Fruit fly (Drosophila melanogaster) whole organism, embryonic: ENCODE measurements around the gene MESR6.

ENCODE experiments used
- BtbVII ChIP-seq: fragments of 200-800 bp; sonication (Bioruptor generic); optimal IDR thresholded peaks from 3 replicates; lab custom pipeline; 2017; ENCODE audit warnings: missing biosample characterization, mild to moderate bottlenecking, missing genetic modification characterization
- Bteb2 ChIP-seq: fragments of 200-800 bp; sonication (Bioruptor generic); optimal IDR thresholded peaks from 2 replicates; lab custom pipeline; 2016; ENCODE audit warnings: missing biosample characterization, missing genetic modification characterization
- CG10267 ChIP-seq: fragments of 200-800 bp; sonication (Bioruptor generic); optimal IDR thresholded peaks from 2 replicates; lab custom pipeline; 2018; ENCODE audit warnings: missing biosample characterization, mild to moderate bottlenecking, missing genetic modification characterization, moderate library complexity
- CG10274 ChIP-seq: fragments of 200-800 bp; sonication (Bioruptor generic); optimal IDR thresholded peaks from 3 replicates; lab custom pipeline; 2017; ENCODE audit warnings: missing biosample characterization, mild to moderate bottlenecking, missing genetic modification characterization
- CG10321 ChIP-seq: fragments of 200-800 bp; sonication (Bioruptor generic); IDR thresholded peaks from 2 replicates; pipeline ENCODE4 v1.3.6; 2022; ENCODE audit warnings: missing biosample characterization, missing genetic modification characterization
- CG12071 ChIP-seq: fragments of 200-800 bp; sonication (Bioruptor generic); optimal IDR thresholded peaks from 3 replicates; lab custom pipeline; 2018; ENCODE audit warnings: missing biosample characterization, mild to moderate bottlenecking, missing genetic modification characterization
- CG12219 ChIP-seq: fragments of 200-800 bp; sonication (Bioruptor generic); optimal IDR thresholded peaks from 3 replicates; lab custom pipeline; 2018; ENCODE audit warnings: missing biosample characterization, mild to moderate bottlenecking, missing genetic modification characterization
- CG12236 ChIP-seq: fragments of 200-800 bp; sonication (Bioruptor generic); optimal IDR thresholded peaks from 2 replicates; lab custom pipeline; 2016; ENCODE audit warnings: missing biosample characterization, missing genetic modification characterization
- CG14710 ChIP-seq: fragments of 200-800 bp; sonication (Bioruptor generic); optimal IDR thresholded peaks from 3 replicates; lab custom pipeline; 2019; ENCODE audit warnings: missing biosample characterization, mild to moderate bottlenecking, missing genetic modification characterization, moderate library complexity
- CG15479 ChIP-seq: fragments of 200-800 bp; sonication (Bioruptor generic); optimal IDR thresholded peaks from 3 replicates; lab custom pipeline; 2019; ENCODE audit warnings: missing biosample characterization, mild to moderate bottlenecking, missing genetic modification characterization, moderate library complexity
- CG17802 ChIP-seq: fragments of 200-800 bp; sonication (Bioruptor generic); optimal IDR thresholded peaks from 2 replicates; lab custom pipeline; 2018; ENCODE audit warnings: missing biosample characterization, mild to moderate bottlenecking, missing genetic modification characterization, moderate library complexity
- CG1832 ChIP-seq: fragments of 200-800 bp; sonication (Bioruptor generic); optimal IDR thresholded peaks from 2 replicates; lab custom pipeline; 2017; ENCODE audit warnings: missing biosample characterization, mild to moderate bottlenecking, missing genetic modification characterization, inconsistent platforms
- CG3163 ChIP-seq: fragments of 200-800 bp; sonication (Bioruptor generic); optimal IDR thresholded peaks from 3 replicates; lab custom pipeline; 2016; ENCODE audit warnings: missing biosample characterization, missing genetic modification characterization
- CG7839 ChIP-seq: fragments of 200-800 bp; sonication (Bioruptor generic); optimal IDR thresholded peaks from 3 replicates; lab custom pipeline; 2018; ENCODE audit warnings: missing biosample characterization, mild to moderate bottlenecking, missing genetic modification characterization, moderate library complexity
- CG8089 ChIP-seq: fragments of 200-800 bp; sonication (Bioruptor generic); optimal IDR thresholded peaks from 3 replicates; lab custom pipeline; 2016; ENCODE audit warnings: missing biosample characterization, missing genetic modification characterization
- CG9817 ChIP-seq: fragments of 200-800 bp; sonication (Bioruptor generic); optimal IDR thresholded peaks from 2 replicates; lab custom pipeline; 2018; ENCODE audit warnings: missing biosample characterization, mild to moderate bottlenecking, missing genetic modification characterization, moderate library complexity
- CG9876 ChIP-seq: fragments of 200-800 bp; sonication (Bioruptor generic); optimal IDR thresholded peaks from 2 replicates; lab custom pipeline; 2016; ENCODE audit warnings: missing biosample characterization, missing genetic modification characterization
- CTCF ChIP-seq: fragments of 200-800 bp; sonication (Bioruptor generic); optimal IDR thresholded peaks from 2 replicates; lab custom pipeline; 2017; ENCODE audit warnings: missing biosample characterization, mild to moderate bottlenecking, missing genetic modification characterization, moderate library complexity
- CrebB ChIP-seq: fragments of 200-800 bp; sonication (Bioruptor generic); optimal IDR thresholded peaks from 3 replicates; lab custom pipeline; 2018; ENCODE audit warnings: missing biosample characterization, mild to moderate bottlenecking, missing genetic modification characterization
- Dbx ChIP-seq: fragments of 200-800 bp; sonication (Bioruptor generic); IDR thresholded peaks from 3 replicates; pipeline ENCODE4 v1.3.6; 2022; ENCODE audit warnings: missing biosample characterization, missing genetic modification characterization
- Dp ChIP-seq: fragments of 200-800 bp; sonication (Bioruptor generic); optimal IDR thresholded peaks from 2 replicates; lab custom pipeline; 2018; ENCODE audit warnings: missing biosample characterization, mild to moderate bottlenecking, missing genetic modification characterization, moderate library complexity
- GATAe ChIP-seq: fragments of 200-800 bp; sonication (Bioruptor generic); conservative IDR thresholded peaks from 2 replicates; pipeline ENCODE4 v1.3.6; 2022; ENCODE audit warnings: missing biosample characterization, missing genetic modification characterization
- HLH4C ChIP-seq: fragments of 200-800 bp; sonication (Bioruptor generic); IDR thresholded peaks from 3 replicates; pipeline ENCODE4 v1.3.6; 2022; ENCODE audit warnings: missing biosample characterization, missing genetic modification characterization; ENCODE audit not compliant: partially characterized antibody
- Hr78 ChIP-seq, 2 experiments: fragments of 200-800 bp in 1 of 2; fragments of >200 bp in 1 of 2; sonication (Bioruptor generic) in 1 of 2; optimal IDR thresholded peaks; 2 replicates each; lab custom pipeline; 2017 to 2019; ENCODE audit warnings: missing biosample characterization in 2 of 2, missing genetic modification characterization in 2 of 2, mild to moderate bottlenecking in 1 of 2, moderate library complexity in 1 of 2
- Jarid2 ChIP-seq: fragments of 200-800 bp; sonication (Bioruptor generic); optimal IDR thresholded peaks from 3 replicates; lab custom pipeline; 2017; ENCODE audit warnings: mild to moderate bottlenecking, missing biosample characterization, missing genetic modification reagents, missing genetic modification characterization
- MTF-1 ChIP-seq: fragments of 200-800 bp; sonication (Bioruptor generic); optimal IDR thresholded peaks from 2 replicates; lab custom pipeline; 2018; ENCODE audit warnings: missing biosample characterization, mild to moderate bottlenecking, missing genetic modification characterization, borderline replicate concordance
- Myb ChIP-seq: fragments of 200-800 bp; sonication (Bioruptor generic); optimal IDR thresholded peaks from 2 replicates; lab custom pipeline; 2016; ENCODE audit warnings: missing biosample characterization, missing genetic modification characterization
- Oaz ChIP-seq: fragments of 200-800 bp; sonication (Bioruptor generic); IDR thresholded peaks from 2 replicates; pipeline ENCODE4 v1.3.6; 2022; ENCODE audit warnings: missing biosample characterization, missing genetic modification characterization
- Optix ChIP-seq: fragments of 200-800 bp; sonication (Bioruptor generic); IDR thresholded peaks from 3 replicates; pipeline ENCODE4 v1.3.6; 2022; ENCODE audit warnings: missing biosample characterization, missing genetic modification characterization
- TFAM ChIP-seq: fragments of 200-800 bp; sonication (Bioruptor generic); optimal IDR thresholded peaks from 2 replicates; lab custom pipeline; 2017; ENCODE audit warnings: missing biosample characterization, missing genetic modification characterization, inconsistent platforms
- Usf ChIP-seq: fragments of 200-800 bp; sonication (Bioruptor generic); optimal IDR thresholded peaks from 2 replicates; lab custom pipeline; 2017; ENCODE audit warnings: missing genotype, missing biosample characterization, missing genetic modification characterization
- abd-A ChIP-seq: fragments of 200-800 bp; sonication (Bioruptor generic); optimal IDR thresholded peaks from 3 replicates; lab custom pipeline; 2019; ENCODE audit warnings: missing biosample characterization, mild to moderate bottlenecking, missing genetic modification characterization, moderate library complexity
- cad ChIP-seq: fragments of >200 bp; optimal IDR thresholded peaks from 2 replicates; lab custom pipeline; 2017; ENCODE audit warnings: missing biosample characterization, missing genetic modification characterization
- dati ChIP-seq: fragments of 200-800 bp; sonication (Bioruptor generic); IDR thresholded peaks from 2 replicates; pipeline ENCODE4 v1.3.6; 2022; ENCODE audit warnings: missing biosample characterization, missing genetic modification characterization
- gt ChIP-seq: fragments of 200-800 bp; sonication (Bioruptor generic); IDR thresholded peaks from 2 replicates; pipeline ENCODE4 v1.3.6; 2022; ENCODE audit warnings: missing biosample characterization, missing genetic modification characterization
- her ChIP-seq: fragments of 200-800 bp; sonication (Bioruptor generic); optimal IDR thresholded peaks from 2 replicates; lab custom pipeline; 2016; ENCODE audit warnings: missing biosample characterization, missing genetic modification characterization
- hth ChIP-seq: fragments of >200 bp; optimal IDR thresholded peaks from 2 replicates; lab custom pipeline; 2017; ENCODE audit warnings: inconsistent platforms
- jing ChIP-seq: fragments of 200-800 bp; sonication (Bioruptor generic); optimal IDR thresholded peaks from 2 replicates; lab custom pipeline; 2018; ENCODE audit warnings: missing biosample characterization, mild to moderate bottlenecking, missing genetic modification characterization
- ken ChIP-seq: fragments of 200-800 bp; sonication (Bioruptor generic); IDR thresholded peaks from 3 replicates; pipeline ENCODE4 v1.3.6; 2022; ENCODE audit warnings: missing biosample characterization, missing genetic modification characterization
- mam ChIP-seq: fragments of 200-800 bp; sonication (Bioruptor generic); optimal IDR thresholded peaks from 3 replicates; lab custom pipeline; 2016; ENCODE audit warnings: missing biosample characterization, missing genetic modification characterization
- mirr ChIP-seq: fragments of 200-800 bp; sonication (Bioruptor generic); optimal IDR thresholded peaks from 3 replicates; lab custom pipeline; 2018; ENCODE audit warnings: missing biosample characterization, mild to moderate bottlenecking, missing genetic modification characterization
- onecut ChIP-seq: fragments of 200-800 bp; sonication (Bioruptor generic); IDR thresholded peaks from 2 replicates; pipeline ENCODE4 v1.3.6; 2022; ENCODE audit warnings: missing biosample characterization, missing genetic modification characterization
- sens ChIP-seq: fragments of 200-800 bp; sonication (Bioruptor generic); peaks from one replicate; lab custom pipeline; 2016; ENCODE audit warnings: missing biosample characterization, missing genetic modification characterization
- shn ChIP-seq: fragments of 200-800 bp; sonication (Bioruptor generic); optimal IDR thresholded peaks from 3 replicates; lab custom pipeline; 2016; ENCODE audit warnings: missing biosample characterization, missing genetic modification characterization
- sim ChIP-seq: fragments of 200-800 bp; sonication (Bioruptor generic); IDR thresholded peaks from 2 replicates; pipeline ENCODE4 v1.3.6; 2022; ENCODE audit warnings: missing biosample characterization, missing genetic modification characterization
- sug ChIP-seq: fragments of 200-800 bp; optimal IDR thresholded peaks from 2 replicates; lab custom pipeline; 2019; ENCODE audit warnings: missing biosample characterization, mild to moderate bottlenecking, missing genetic modification characterization, moderate library complexity
- trh ChIP-seq: fragments of 200-800 bp; sonication (Bioruptor generic); optimal IDR thresholded peaks from 2 replicates; lab custom pipeline; 2016; ENCODE audit warnings: missing biosample characterization, missing genetic modification characterization
- unpg ChIP-seq: fragments of 200-800 bp; sonication (Bioruptor generic); optimal IDR thresholded peaks from 3 replicates; lab custom pipeline; 2018; ENCODE audit warnings: missing biosample characterization, mild to moderate bottlenecking, missing genetic modification characterization, moderate library complexity
- usp ChIP-seq: fragments of >200 bp; optimal IDR thresholded peaks from 2 replicates; lab custom pipeline; 2017; ENCODE audit warnings: missing biosample characterization, missing genetic modification characterization
- wor ChIP-seq: fragments of 200-800 bp; sonication (Bioruptor generic); IDR thresholded peaks from 2 replicates; pipeline ENCODE4 v1.3.6; 2022; ENCODE audit warnings: missing biosample characterization, missing genetic modification characterization

The MESR6 gene

DNA sequence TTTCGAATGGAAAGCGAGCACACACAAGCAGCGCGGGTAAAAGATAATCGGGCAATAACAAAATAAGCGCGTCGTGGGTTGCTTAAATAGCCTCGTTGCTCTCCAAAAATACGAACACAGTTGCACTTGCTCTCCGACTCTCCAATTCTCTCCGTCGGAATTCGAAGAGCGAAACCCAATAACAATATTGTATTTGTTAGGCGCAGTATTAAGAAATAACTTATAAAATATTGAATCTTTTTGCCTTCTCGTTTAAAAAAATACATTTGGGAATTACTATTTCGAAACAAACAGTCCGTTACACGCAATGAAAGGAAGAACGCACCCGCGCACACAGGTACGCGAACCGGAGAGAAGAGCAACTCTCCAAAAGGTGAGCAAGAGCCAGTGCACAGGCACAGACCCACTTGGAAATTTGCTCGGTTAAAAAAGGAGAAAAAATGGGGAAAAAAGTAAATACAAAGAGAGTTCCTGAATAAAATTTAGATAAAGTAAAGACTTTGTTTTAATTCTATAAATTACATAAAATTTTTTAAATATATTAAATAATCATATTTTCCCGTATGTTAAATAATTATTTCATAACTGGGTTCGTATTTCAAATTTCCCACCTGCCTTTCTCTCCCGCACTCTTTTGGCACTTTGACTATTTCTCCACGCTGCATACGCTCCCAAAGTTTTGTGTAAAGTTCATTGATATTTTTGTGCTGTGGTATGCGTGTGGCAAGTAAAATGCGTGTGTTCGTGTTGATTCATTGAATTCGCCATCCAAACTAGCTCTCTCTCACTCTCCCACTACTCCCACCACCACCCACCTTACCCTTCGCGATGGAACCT, 5.9 kb upstream of the MESR6 start, which contains the start of gene Mkp3 (continued):
- TF ChIP-seq CG7839 (peak; percentile 94), sug (tag; lab: Kevin White, UChicago) (peak; percentile 90), mam (GFP tag; lab: Kevin White, UChicago) (peak; percentile 31), Dp (no peak), CG12071 (GFP tag; lab: Kevin White, UChicago) (peak; percentile 40), onecut (GFP tag; lab: Robert Waterston, UW) (peak; percentile 77), trh (GFP tag; lab: Kevin White, UChicago) (peak; percentile 66), CrebB (tag; lab: Kevin White, UChicago) (peak; percentile 83), sim (GFP tag; lab: Robert Waterston, UW) (0 out of 2 replicates have a peak, but pooled peaks have one; percentile 52), CG10274 (peak; percentile 71), Myb (peak; percentile 22), hth (lab: Kevin White, UChicago) (no peak), CG8089 (GFP tag; lab: Kevin White, UChicago) (no peak), shn (GFP tag; lab: Kevin White, UChicago) (no peak), Usf (peak; percentile 64), CG3163 (GFP tag; lab: Kevin White, UChicago) (no peak), CG9817 (tag; lab: Kevin White, UChicago) (peak; percentile 77), Bteb2 (GFP tag; lab: Kevin White, UChicago) (peak; percentile 18), gt (GFP tag; lab: Robert Waterston, UW) (peak; percentile 61), abd-A (no peak), Optix (peak; percentile 73; the same call in 1 of the 3 replicates), CG9876 (GFP tag; lab: Kevin White, UChicago) (no peak), sens (GFP tag; lab: Kevin White, UChicago) (peak; percentile 75), HLH4C (GFP tag; lab: Robert Waterston, UW) (no peak), jing (GFP tag; lab: Kevin White, UChicago) (peak; percentile 10), mirr (GFP tag; lab: Kevin White, UChicago) (peak; percentile 13), CG17802 (tag; lab: Kevin White, UChicago) (no peak), CG15479 (GFP tag; lab: Kevin White, UChicago) (no peak), CG12219 (GFP tag; lab: Kevin White, UChicago) (peak; percentile 82), BtbVII (GFP tag; lab: Kevin White, UChicago) (peak; percentile 93), CG10267 (tag; lab: Kevin White, UChicago) (peak; percentile 82), CG12236 (GFP tag; lab: Kevin White, UChicago) (no peak), Jarid2 (GFP tag; lab: Kevin White, UChicago) (peak; percentile 46), usp (no peak), Hr78 (GFP tag; optimal IDR thresholded peaks at IDR 0.05; lab: Kevin White, UChicago) (peak in 1 of 2 experiments; percentile 69), wor (GFP tag; lab: Robert Waterston, UW) (peak; percentile 79), CTCF (peak; percentile 42), MTF-1 (peak; percentile 65), CG10321 (GFP tag; lab: Robert Waterston, UW) (peak; percentile 62; the same call in 1 of the 2 replicates), Oaz (GFP tag; lab: Robert Waterston, UW) (peak; percentile 83), dati (GFP tag; lab: Robert Waterston, UW) (peak; percentile 53; the same call in 1 of the 2 replicates), her (GFP tag; lab: Kevin White, UChicago) (no peak), Dbx (GFP tag; lab: Robert Waterston, UW) (peak; percentile 87), unpg (peak; percentile 94), CG14710 (tag; lab: Kevin White, UChicago) (peak; percentile 74), GATAe (peak; percentile 55), cad (no peak), ken (GFP tag; lab: Robert Waterston, UW) (peak; percentile 80), CG1832 (GFP tag; lab: Kevin White, UChicago) (no peak), TFAM (GFP tag; lab: Kevin White, UChicago) (no peak)
